Fruit fly (Drosophila melanogaster): ENCODE data around the gene MED15.

MED15 gene

dm6 chr2L:523165-523835 is 50.5 kb downstream of the MED15 start (continued):
- TF ChIP-seq CrebA (GFP tag; optimal IDR thresholded peaks at IDR 0.05; ENCODE audit: borderline replicate concordance): no peak
- no peak for TF ChIP-seq CG9705 (GFP tag; optimal IDR thresholded peaks at IDR 0.05)
- no peak for TF ChIP-seq dmrt93B (GFP tag; optimal IDR thresholded peaks at IDR 0.05)
- peak; percentile 9 for TF ChIP-seq HLH106 (tag; optimal IDR thresholded peaks at IDR 0.05)
- TF ChIP-seq Hnf4 (GFP tag; optimal IDR thresholded peaks at IDR 0.05): peak; percentile 8
- TF ChIP-seq sv (GFP tag; optimal IDR thresholded peaks at IDR 0.05): no peak

dm6 chr2L:524515-524920 is 51.7 kb downstream of the MED15 start:
- TF ChIP-seq Hnf4 (GFP tag; optimal IDR thresholded peaks at IDR 0.05) (peak; percentile 35), ey (GFP tag; optimal IDR thresholded peaks at IDR 0.05) (no peak), sage (GFP tag; optimal IDR thresholded peaks at IDR 0.05) (no peak), Rel (GFP tag; optimal IDR thresholded peaks at IDR 0.05) (no peak), Rel (tag; optimal IDR thresholded peaks at IDR 0.05) (peak; percentile 35), Myc (optimal IDR thresholded peaks at IDR 0.05) (no peak), CrebA (GFP tag; optimal IDR thresholded peaks at IDR 0.05; ENCODE audit: borderline replicate concordance) (no peak), pan (optimal IDR thresholded peaks at IDR 0.05) (no peak), Sp1 (GFP tag; optimal IDR thresholded peaks at IDR 0.05) (no peak), Hr78 (GFP tag; optimal IDR thresholded peaks at IDR 0.05) (no peak), Mio (GFP tag; optimal IDR thresholded peaks at IDR 0.05) (no peak), dl (GFP tag; optimal IDR thresholded peaks at IDR 0.05; ENCODE audit: insufficient read depth in 1 of 2, partially characterized antibody in 2 of 2) (peak in 1 of 2 experiments; percentile 22), HLH106 (tag; optimal IDR thresholded peaks at IDR 0.05) (no peak), Vsx2 (GFP tag; optimal IDR thresholded peaks at IDR 0.05; ENCODE audit: partially characterized antibody) (no peak), Hr83 (GFP tag; optimal IDR thresholded peaks at IDR 0.05; ENCODE audit: poor library complexity, severe bottlenecking) (no peak), psq (GFP tag; optimal IDR thresholded peaks at IDR 0.05) (peak; percentile 58), dsf (GFP tag; optimal IDR thresholded peaks at IDR 0.05; ENCODE audit: borderline replicate concordance) (no peak)
